Fruit fly (Drosophila melanogaster): ENCODE data around the gene CG46244.

- TF ChIP-seq pad (GFP tag; optimal IDR thresholded peaks at IDR 0.05) (no peak), kay (GFP tag; ENCODE audit: borderline replicate concordance) (no peak), tj (GFP tag; optimal IDR thresholded peaks at IDR 0.05) (no peak), cnc (optimal IDR thresholded peaks at IDR 0.05) (no peak), cic (GFP tag; optimal IDR thresholded peaks at IDR 0.05) (no peak), CG5204 (GFP tag; optimal IDR thresholded peaks at IDR 0.05) (no peak), bab1 (GFP tag; optimal IDR thresholded peaks at IDR 0.05) (no peak), Hr96 (GFP tag; optimal IDR thresholded peaks at IDR 0.05) (no peak), CG12768 (GFP tag; optimal IDR thresholded peaks at IDR 0.05) (no peak), toe (GFP tag; optimal IDR thresholded peaks at IDR 0.05) (no peak)
Measured at dm6 chr2L:19588924-19589323, 17.4 kb upstream of the CG46244 start.

Measured in whole organism, adult.